Fruit fly (Drosophila melanogaster) whole organism, embryonic: ENCODE measurements around the gene hfp.

Source experiments
- ATbp ChIP-seq: fragments of 200-800 bp; sonication (Bioruptor generic); optimal IDR thresholded peaks from 2 replicates; lab custom pipeline; 2017; ENCODE audit warnings: missing biosample characterization, mild to moderate bottlenecking, missing genetic modification characterization, missing genetic modification reagents
- BEAF-32 ChIP-seq: fragments of 200-800 bp; sonication (Bioruptor generic); optimal IDR thresholded peaks from 3 replicates; lab custom pipeline; 2017; ENCODE audit warnings: missing biosample characterization, missing genetic modification characterization, mild to moderate bottlenecking, moderate library complexity, missing genetic modification reagents
- BtbVII ChIP-seq: fragments of 200-800 bp; sonication (Bioruptor generic); optimal IDR thresholded peaks from 3 replicates; lab custom pipeline; 2017; ENCODE audit warnings: missing biosample characterization, mild to moderate bottlenecking, missing genetic modification characterization
- CG10431 ChIP-seq: fragments of 200-800 bp; sonication (Bioruptor generic); optimal IDR thresholded peaks from 3 replicates; lab custom pipeline; 2018; ENCODE audit warnings: missing biosample characterization, mild to moderate bottlenecking, missing genetic modification characterization
- CG10654 ChIP-seq: fragments of 200-800 bp; sonication (Bioruptor generic); optimal IDR thresholded peaks from 2 replicates; lab custom pipeline; 2016; ENCODE audit warnings: missing biosample characterization, missing genetic modification characterization
- CG11398 ChIP-seq: fragments of 200-800 bp; sonication (Bioruptor generic); optimal IDR thresholded peaks from 2 replicates; lab custom pipeline; 2016; ENCODE audit warnings: missing biosample characterization, missing genetic modification characterization
- CG11504 ChIP-seq: fragments of 200-800 bp; sonication (Bioruptor generic); optimal IDR thresholded peaks from 3 replicates; lab custom pipeline; 2019; ENCODE audit warnings: missing biosample characterization, mild to moderate bottlenecking, missing genetic modification characterization, moderate library complexity
- CG12769 ChIP-seq: fragments of 200-800 bp; sonication (Bioruptor generic); optimal IDR thresholded peaks from 2 replicates; lab custom pipeline; 2019; ENCODE audit warnings: missing biosample characterization, mild to moderate bottlenecking, missing genetic modification characterization, moderate library complexity
- CG13624 ChIP-seq: fragments of 200-800 bp; sonication (Bioruptor generic); optimal IDR thresholded peaks from 2 replicates; lab custom pipeline; 2016; ENCODE audit warnings: missing biosample characterization, missing genetic modification characterization
- CG14667 ChIP-seq: fragments of 200-800 bp; sonication (Bioruptor generic); IDR thresholded peaks from 2 replicates; pipeline ENCODE4 v1.3.6; 2022; ENCODE audit warnings: missing biosample characterization, missing genetic modification characterization
- CG15479 ChIP-seq: fragments of 200-800 bp; sonication (Bioruptor generic); optimal IDR thresholded peaks from 3 replicates; lab custom pipeline; 2019; ENCODE audit warnings: missing biosample characterization, mild to moderate bottlenecking, missing genetic modification characterization, moderate library complexity
- CG15601 ChIP-seq: fragments of 200-800 bp; sonication (Bioruptor generic); optimal IDR thresholded peaks from 3 replicates; lab custom pipeline; 2019; ENCODE audit warnings: missing biosample characterization, mild to moderate bottlenecking, missing genetic modification characterization, moderate library complexity
- CG1602 ChIP-seq: fragments of 200-800 bp; sonication (Bioruptor generic); optimal IDR thresholded peaks from 3 replicates; lab custom pipeline; 2016; ENCODE audit warnings: missing biosample characterization, missing genetic modification characterization
- CG17186 ChIP-seq: fragments of 200-800 bp; sonication (Bioruptor generic); optimal IDR thresholded peaks from 3 replicates; lab custom pipeline; 2017; ENCODE audit warnings: missing biosample characterization, missing genetic modification reagents, missing genetic modification characterization
- CG17359 ChIP-seq: fragments of 200-800 bp; sonication (Bioruptor generic); optimal IDR thresholded peaks from 3 replicates; lab custom pipeline; 2018; ENCODE audit warnings: missing biosample characterization, mild to moderate bottlenecking, missing genetic modification characterization, moderate library complexity
- CG17361 ChIP-seq: fragments of 200-800 bp; sonication (Bioruptor generic); IDR thresholded peaks from 3 replicates; pipeline ENCODE4 v1.3.6; 2022; ENCODE audit warnings: missing biosample characterization, missing genetic modification characterization
- CG17912 ChIP-seq: fragments of 200-800 bp; sonication (Bioruptor generic); optimal IDR thresholded peaks from 2 replicates; lab custom pipeline; 2018; ENCODE audit warnings: missing biosample characterization, mild to moderate bottlenecking, missing genetic modification characterization
- CG2120 ChIP-seq: fragments of 200-800 bp; sonication (Bioruptor generic); optimal IDR thresholded peaks from 3 replicates; lab custom pipeline; 2016; ENCODE audit warnings: missing biosample characterization, missing genetic modification characterization
- CG2199 ChIP-seq: fragments of 200-800 bp; sonication (Bioruptor generic); IDR thresholded peaks from 3 replicates; pipeline ENCODE4 v1.3.6; 2022; ENCODE audit warnings: missing biosample characterization, missing genetic modification characterization
- CG2889 ChIP-seq: fragments of 200-800 bp; sonication (Bioruptor generic); IDR thresholded peaks from 3 replicates; pipeline ENCODE4 v1.3.6; 2022; ENCODE audit warnings: missing biosample characterization, missing genetic modification characterization
- CG30020 ChIP-seq: fragments of 200-800 bp; optimal IDR thresholded peaks from 2 replicates; lab custom pipeline; 2019; ENCODE audit warnings: missing biosample characterization, mild to moderate bottlenecking, missing genetic modification characterization, moderate library complexity
- CG31224 ChIP-seq: fragments of 200-800 bp; sonication (Bioruptor generic); IDR thresholded peaks from 2 replicates; pipeline ENCODE4 v1.3.6; 2022; ENCODE audit warnings: missing biosample characterization, missing genetic modification characterization
- CG32772 ChIP-seq: fragments of 200-800 bp; sonication (Bioruptor generic); IDR thresholded peaks from 2 replicates; pipeline ENCODE4 v1.3.6; 2022; ENCODE audit warnings: missing biosample characterization, missing genetic modification characterization
- CG34422 ChIP-seq: fragments of 200-800 bp; sonication (Bioruptor generic); IDR thresholded peaks from 3 replicates; pipeline ENCODE4 v1.3.6; 2022; ENCODE audit warnings: missing biosample characterization, missing genetic modification characterization
- CG6272 ChIP-seq: fragments of 200-800 bp; sonication (Bioruptor generic); IDR thresholded peaks from 2 replicates; pipeline ENCODE4 v1.3.6; 2022; ENCODE audit warnings: missing biosample characterization, missing genetic modification characterization
- CG6683 ChIP-seq: fragments of 200-800 bp; sonication (Bioruptor generic); optimal IDR thresholded peaks from 2 replicates; lab custom pipeline; 2017; ENCODE audit warnings: missing biosample characterization, mild to moderate bottlenecking, missing genetic modification characterization, missing genetic modification reagents
- CG8290 ChIP-seq, 3 experiments: fragments of 200-800 bp; sonication (Bioruptor generic); optimal IDR thresholded peaks; 2 replicates each; lab custom pipeline; 2016 to 2019; ENCODE audit warnings: missing biosample characterization in 3 of 3, missing genetic modification characterization in 3 of 3, mild to moderate bottlenecking in 2 of 3, moderate library complexity in 1 of 3
- CG9727 ChIP-seq: fragments of 200-800 bp; sonication (Bioruptor generic); optimal IDR thresholded peaks from 3 replicates; lab custom pipeline; 2017; ENCODE audit warnings: missing biosample characterization, mild to moderate bottlenecking, missing genetic modification characterization
- CHES-1-like ChIP-seq: fragments of 200-800 bp; sonication (Bioruptor generic); optimal IDR thresholded peaks from 2 replicates; lab custom pipeline; 2016; ENCODE audit warnings: missing biosample characterization, missing genetic modification characterization
- Ets65A ChIP-seq: fragments of 200-800 bp; sonication (Bioruptor generic); peaks from one replicate; lab custom pipeline; 2016; ENCODE audit warnings: missing biosample characterization, missing genetic modification characterization
- H15 ChIP-seq: fragments of 200-800 bp; sonication (Bioruptor generic); IDR thresholded peaks from 3 replicates; pipeline ENCODE4 v1.3.6; 2022; ENCODE audit warnings: missing biosample characterization, missing genetic modification characterization
- MBD-R2 ChIP-seq: fragments of 200-800 bp; sonication (Bioruptor generic); IDR thresholded peaks from 2 replicates; pipeline ENCODE4 v1.3.6; 2022; ENCODE audit warnings: missing biosample characterization, missing genetic modification characterization
- Meics ChIP-seq: fragments of 200-800 bp; sonication (Bioruptor generic); optimal IDR thresholded peaks from 2 replicates; lab custom pipeline; 2017; ENCODE audit warnings: missing biosample characterization, mild to moderate bottlenecking, missing genetic modification characterization
- Oli ChIP-seq: fragments of 200-800 bp; sonication (Bioruptor generic); optimal IDR thresholded peaks from 2 replicates; lab custom pipeline; 2018; ENCODE audit warnings: missing biosample characterization, mild to moderate bottlenecking, missing genetic modification characterization, moderate library complexity
- Sox102F ChIP-seq: fragments of 200-800 bp; sonication (Bioruptor generic); optimal IDR thresholded peaks from 2 replicates; lab custom pipeline; 2018; ENCODE audit warnings: missing biosample characterization, mild to moderate bottlenecking, missing genetic modification characterization, moderate library complexity
- Taf1 ChIP-seq: fragments of 200-800 bp; sonication (Bioruptor generic); IDR thresholded peaks from 2 replicates; pipeline ENCODE4 v1.3.6; 2022; ENCODE audit warnings: missing biosample characterization, missing genetic modification characterization
- Vsx1 ChIP-seq: fragments of 200-800 bp; sonication (Bioruptor generic); optimal IDR thresholded peaks from 2 replicates; lab custom pipeline; 2017; ENCODE audit warnings: missing biosample characterization, mild to moderate bottlenecking, missing genetic modification characterization, missing genetic modification reagents
- Xbp1 ChIP-seq: fragments of 200-800 bp; sonication (Bioruptor generic); optimal IDR thresholded peaks from 3 replicates; lab custom pipeline; 2016; ENCODE audit warnings: missing biosample characterization, mild to moderate bottlenecking, missing genetic modification characterization
- bowl ChIP-seq: fragments of 200-800 bp; sonication (Bioruptor generic); IDR thresholded peaks from 2 replicates; pipeline ENCODE4 v1.3.6; 2022; ENCODE audit warnings: missing biosample characterization, missing genetic modification characterization
- chm ChIP-seq: fragments of 200-800 bp; sonication (Bioruptor generic); IDR thresholded peaks from 2 replicates; pipeline ENCODE4 v1.3.6; 2022; ENCODE audit warnings: missing biosample characterization, missing genetic modification characterization
- esg ChIP-seq: fragments of 200-800 bp; sonication (Bioruptor generic); conservative IDR thresholded peaks from 2 replicates; pipeline ENCODE4 v1.3.6; 2022; ENCODE audit warnings: missing biosample characterization, missing genetic modification characterization
- gcm2 ChIP-seq: fragments of 200-800 bp; sonication (Bioruptor generic); optimal IDR thresholded peaks from 2 replicates; lab custom pipeline; 2016; ENCODE audit warnings: missing biosample characterization, missing genetic modification characterization
- gro ChIP-seq: fragments of 200-800 bp; sonication (Bioruptor generic); optimal IDR thresholded peaks from 2 replicates; lab custom pipeline; 2016; ENCODE audit warnings: missing biosample characterization, missing genetic modification characterization
- jumu ChIP-seq: fragments of 200-800 bp; sonication (Bioruptor generic); optimal IDR thresholded peaks from 3 replicates; lab custom pipeline; 2016; ENCODE audit warnings: missing biosample characterization, missing genetic modification characterization
- pho ChIP-seq: fragments of 200-800 bp; sonication (Bioruptor generic); optimal IDR thresholded peaks from 2 replicates; lab custom pipeline; 2016; ENCODE audit warnings: missing biosample characterization, missing genetic modification characterization
- rib ChIP-seq: fragments of 200-800 bp; sonication (Bioruptor generic); IDR thresholded peaks from 2 replicates; pipeline ENCODE4 v1.3.6; 2022; ENCODE audit warnings: missing biosample characterization, missing genetic modification characterization
- slou ChIP-seq: fragments of 200-800 bp; sonication (Bioruptor generic); optimal IDR thresholded peaks from 3 replicates; lab custom pipeline; 2016; ENCODE audit warnings: missing biosample characterization, missing genetic modification characterization
- so ChIP-seq: fragments of 200-800 bp; sonication (Bioruptor generic); IDR thresholded peaks from 3 replicates; pipeline ENCODE4 v1.3.6; 2022; ENCODE audit warnings: missing biosample characterization, missing genetic modification characterization
- tap ChIP-seq: fragments of 200-800 bp; optimal IDR thresholded peaks from 3 replicates; lab custom pipeline; 2019; ENCODE audit warnings: missing biosample characterization, mild to moderate bottlenecking, missing genetic modification characterization, moderate library complexity
- tin ChIP-seq: fragments of 200-800 bp; sonication (Bioruptor generic); optimal IDR thresholded peaks from 3 replicates; lab custom pipeline; 2016; ENCODE audit warnings: missing biosample characterization, missing genetic modification characterization
- zen2 ChIP-seq: fragments of 200-800 bp; sonication (Bioruptor generic); IDR thresholded peaks from 3 replicates; pipeline ENCODE4 v1.3.6; 2022; ENCODE audit warnings: missing biosample characterization, missing genetic modification characterization; ENCODE audit not compliant: partially characterized antibody

The hfp gene

dm6 chr3L:1516631-1517273 is 14.4 kb upstream of the hfp start, which contains the start of gene cue (continued):
- TF ChIP-seq CG13624 (GFP tag; lab: Kevin White, UChicago) (no peak), jumu (GFP tag; lab: Kevin White, UChicago) (no peak), CG6272 (GFP tag; lab: Robert Waterston, UW) (no peak), CG17912 (GFP tag; lab: Kevin White, UChicago) (no peak), zen2 (GFP tag; lab: Robert Waterston, UW) (no peak), CG15601 (tag; lab: Kevin White, UChicago) (no peak), CG34422 (GFP tag; lab: Robert Waterston, UW) (0 out of 3 replicates have a peak, but pooled peaks have one; percentile 41), Sox102F (GFP tag; lab: Kevin White, UChicago) (no peak), BEAF-32 (GFP tag; lab: Kevin White, UChicago) (no peak), CG11504 (tag; lab: Kevin White, UChicago) (no peak), CG14667 (no peak), CG30020 (tag; lab: Kevin White, UChicago) (no peak), CG17361 (GFP tag; lab: Robert Waterston, UW) (no peak), CG9727 (GFP tag; lab: Kevin White, UChicago) (no peak), rib (GFP tag; lab: Robert Waterston, UW) (no peak), esg (no peak), so (peak; percentile 60; the same call in 2 of the 3 replicates), gro (no peak), ATbp (GFP tag; lab: Kevin White, UChicago) (no peak), CG2889 (GFP tag; lab: Robert Waterston, UW) (no peak), bowl (GFP tag; lab: Robert Waterston, UW) (no peak), CG10431 (no peak), CG17359 (tag; lab: Kevin White, UChicago) (no peak), Xbp1 (GFP tag; lab: Kevin White, UChicago) (no peak), tap (no peak), CG12769 (tag; lab: Kevin White, UChicago) (peak; percentile 37), Vsx1 (GFP tag; lab: Kevin White, UChicago) (no peak), CG32772 (no peak), gcm2 (GFP tag; lab: Kevin White, UChicago) (no peak), pho (GFP tag; lab: Kevin White, UChicago) (no peak), H15 (no peak), CG11398 (GFP tag; lab: Kevin White, UChicago) (no peak), Meics (GFP tag; lab: Kevin White, UChicago) (no peak), slou (GFP tag; lab: Kevin White, UChicago) (no peak), BtbVII (GFP tag; lab: Kevin White, UChicago) (no peak), CG2199 (GFP tag; lab: Robert Waterston, UW) (no peak), Ets65A (peak; percentile 70), CG6683 (GFP tag; lab: Kevin White, UChicago) (no peak), CG1602 (GFP tag; lab: Kevin White, UChicago) (no peak), CG15479 (GFP tag; lab: Kevin White, UChicago) (peak; percentile 48), CG17186 (GFP tag; lab: Kevin White, UChicago) (no peak), CG31224 (GFP tag; lab: Robert Waterston, UW) (no peak), Taf1 (GFP tag; lab: Robert Waterston, UW) (0 out of 2 replicates have a peak, but pooled peaks have one; percentile 6), chm (GFP tag; lab: Robert Waterston, UW) (0 out of 2 replicates have a peak, but pooled peaks have one; percentile 14), CHES-1-like (GFP tag; lab: Kevin White, UChicago) (no peak), CG2120 (GFP tag; lab: Kevin White, UChicago) (no peak), Oli (no peak), tin (GFP tag; lab: Kevin White, UChicago) (no peak), CG8290 (GFP tag; optimal IDR thresholded peaks at IDR 0.05; lab: Kevin White, UChicago) (no peak), CG8290 (tag; optimal IDR thresholded peaks at IDR 0.05; lab: Kevin White, UChicago) (peak in 1 of 2 experiments; percentile 14), MBD-R2 (GFP tag; lab: Robert Waterston, UW) (no peak), CG10654 (GFP tag; lab: Kevin White, UChicago) (no peak)
